Worm (Caenorhabditis elegans) whole organism, mixed stage, embryonic: ENCODE measurements around the gene Y53C12B.1.
A peak's percentile ranks its signal among the peaks of the same experiment; 100 is the strongest.

Experiments used
- M03D4.4 ChIP-seq: sonication (generic microtip); optimal IDR thresholded peaks from 2 replicates; lab custom pipeline; 2017; ENCODE audit warnings: mild to moderate bottlenecking, missing genetic modification characterization, missing compliant biosample characterization
- blmp-1 ChIP-seq: fragments of 150-350 bp; optimal IDR thresholded peaks from 2 replicates; lab custom pipeline; 2014; ENCODE audit warnings: missing biosample characterization, missing genetic modification characterization
- elt-1 ChIP-seq: sonication (generic microtip); optimal IDR thresholded peaks from 2 replicates; lab custom pipeline; 2017; ENCODE audit warnings: missing genetic modification characterization, mild to moderate bottlenecking, missing compliant biosample characterization, antibody characterized with exemption, moderate library complexity, borderline replicate concordance; ENCODE audit not compliant: insufficient read depth
- elt-3 ChIP-seq: fragments of 150-350 bp; optimal IDR thresholded peaks from 2 replicates; lab custom pipeline; 2014; ENCODE audit warnings: missing biosample characterization, missing genetic modification characterization
- lin-13 ChIP-seq: fragments of 150-350 bp; optimal IDR thresholded peaks from 2 replicates; lab custom pipeline; 2014; ENCODE audit warnings: missing biosample characterization, missing genetic modification characterization
- lsy-2 ChIP-seq: fragments of 150-350 bp; optimal IDR thresholded peaks from 2 replicates; lab custom pipeline; 2014; ENCODE audit warnings: missing biosample characterization, missing genetic modification characterization
- mab-5 ChIP-seq: fragments of 150-350 bp; optimal IDR thresholded peaks from 2 replicates; lab custom pipeline; 2014; ENCODE audit warnings: missing biosample characterization, missing genetic modification characterization
- nhr-28 ChIP-seq: fragments of 150-350 bp; optimal IDR thresholded peaks from 2 replicates; lab custom pipeline; 2014; ENCODE audit warnings: missing biosample characterization, missing genetic modification characterization
- sem-2 ChIP-seq: fragments of 200-800 bp; sonication (Bioruptor generic); optimal IDR thresholded peaks from 2 replicates; lab custom pipeline; 2018; ENCODE audit warnings: mild to moderate bottlenecking, missing genetic modification characterization, missing compliant biosample characterization
- snpc-4 ChIP-seq: fragments of 150-350 bp; optimal IDR thresholded peaks from 2 replicates; lab custom pipeline; 2014; ENCODE audit warnings: missing biosample characterization, missing genetic modification characterization

DNA sequence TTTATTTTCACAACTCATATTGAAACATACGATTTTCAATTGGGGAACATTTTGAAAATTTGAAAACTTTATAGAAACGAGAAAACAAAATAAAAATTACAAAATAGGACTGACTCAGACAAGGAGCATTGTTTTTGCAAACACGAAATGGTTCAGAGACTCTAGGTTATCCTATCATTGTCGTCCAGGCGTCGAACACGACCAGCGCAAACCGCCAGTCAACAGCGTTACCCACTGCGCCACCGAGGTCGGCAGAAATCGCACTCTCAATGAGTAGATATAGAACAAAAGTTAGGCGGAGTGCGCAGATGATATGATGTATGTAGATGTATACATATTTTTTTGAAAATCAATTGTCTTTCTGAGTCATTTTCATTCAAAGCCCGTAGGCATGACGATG, 28.8 kb upstream of the Y53C12B.1 start:
- TF ChIP-seq blmp-1 (tag; lab: Kevin White, UChicago): no peak
- TF ChIP-seq nhr-28 (tag; lab: Kevin White, UChicago): no peak
- TF ChIP-seq mab-5 (tag; lab: Kevin White, UChicago): no peak
- no peak for TF ChIP-seq lsy-2
- peak; percentile 85 for TF ChIP-seq sem-2 (GFP tag; lab: Kevin White, UChicago)
- peak; percentile 89 for TF ChIP-seq M03D4.4 (tag; lab: Kevin White, UChicago)
- TF ChIP-seq elt-3: no peak
- no peak for TF ChIP-seq snpc-4 (tag; lab: Kevin White, UChicago)
- TF ChIP-seq lin-13 (tag; lab: Kevin White, UChicago): peak; percentile 40
- TF ChIP-seq elt-1 (tag; lab: Kevin White, UChicago): peak; percentile 69
